Worm (Caenorhabditis elegans) whole organism, L2 larva: ENCODE measurements around the gene eif-3.G.

Source experiments
- ZK546.5 ChIP-seq: sonication (generic microtip); optimal IDR thresholded peaks from 2 replicates; lab custom pipeline; 2017; ENCODE audit warnings: missing biosample characterization, missing genetic modification characterization
- nhr-25 ChIP-seq: fragments of 150-350 bp; sonication (generic microtip); optimal IDR thresholded peaks from 3 replicates; lab custom pipeline; 2014; ENCODE audit warnings: missing biosample characterization, missing genetic modification characterization
- sma-3 ChIP-seq: sonication (generic microtip); optimal IDR thresholded peaks from 2 replicates; lab custom pipeline; 2016; ENCODE audit warnings: missing genetic modification reagents, missing genetic modification characterization, missing compliant biosample characterization
- zag-1 ChIP-seq: fragments of 150-350 bp; optimal IDR thresholded peaks from 2 replicates; lab custom pipeline; 2014; ENCODE audit warnings: missing biosample characterization, missing genetic modification characterization
- ztf-4 ChIP-seq: fragments of 150-350 bp; optimal IDR thresholded peaks from 2 replicates; lab custom pipeline; 2014; ENCODE audit warnings: missing biosample characterization, missing genetic modification characterization

- TF ChIP-seq sma-3 (GFP tag; lab: Kevin White, UChicago) (no peak), nhr-25 (no peak), ztf-4 (no peak), ZK546.5 (tag; lab: Kevin White, UChicago) (no peak), zag-1 (no peak)
Measured at ce11 chrII:8456681-8457389, 14.3 kb downstream of the eif-3.G start.
